Worm (Caenorhabditis elegans) whole organism, L4 larva: ENCODE measurements around the gene spig-1.

ENCODE experiments used
- Y105C5A.15 ChIP-seq: fragments of 200-800 bp; sonication (Bioruptor generic); IDR thresholded peaks from 2 replicates; pipeline ENCODE4 v1.3.6; 2022; ENCODE audit warnings: missing genetic modification characterization, missing compliant biosample characterization
- attf-4 ChIP-seq: sonication (generic microtip); optimal IDR thresholded peaks from 3 replicates; lab custom pipeline; 2017; ENCODE audit warnings: missing biosample characterization, missing genetic modification characterization
- ceh-20 ChIP-seq: fragments of 200-800 bp; sonication (Bioruptor generic); IDR thresholded peaks from 2 replicates; pipeline ENCODE4 v1.3.6; 2022; ENCODE audit warnings: missing genetic modification reagents, missing genetic modification characterization, missing compliant biosample characterization
- ceh-44 ChIP-seq: fragments of 200-800 bp; sonication (Bioruptor generic); IDR thresholded peaks from 2 replicates; pipeline ENCODE4 v1.3.6; 2022; ENCODE audit warnings: missing genetic modification reagents, missing genetic modification characterization, missing compliant biosample characterization
- daf-16 ChIP-seq, 3 experiments: sonication (generic microtip); optimal IDR thresholded peaks; 2 replicates each; lab custom pipeline; 2016 to 2017; ENCODE audit warnings: missing genetic modification characterization in 3 of 3, missing genetic modification reagents in 3 of 3, mild to moderate bottlenecking in 2 of 3, missing compliant biosample characterization in 2 of 3, missing biosample characterization in 1 of 3, moderate library complexity in 1 of 3
- duxl-1 ChIP-seq: sonication (generic microtip); optimal IDR thresholded peaks from 2 replicates; lab custom pipeline; 2016; ENCODE audit warnings: mild to moderate bottlenecking, missing genetic modification characterization, moderate library complexity, missing compliant biosample characterization; ENCODE audit not compliant: poor library complexity
- dve-1 ChIP-seq: sonication (generic microtip); optimal IDR thresholded peaks from 2 replicates; lab custom pipeline; 2017; ENCODE audit warnings: antibody characterized with exemption, mild to moderate bottlenecking, missing genetic modification characterization, missing compliant biosample characterization; ENCODE audit not compliant: insufficient read depth
- gei-8 ChIP-seq: fragments of 200-800 bp; sonication (Bioruptor generic); optimal IDR thresholded peaks from 2 replicates; lab custom pipeline; 2018; ENCODE audit warnings: mild to moderate bottlenecking, missing genetic modification characterization, missing compliant biosample characterization
- hlh-11 ChIP-seq: fragments of 200-800 bp; sonication (Bioruptor generic); optimal IDR thresholded peaks from 2 replicates; lab custom pipeline; 2018; ENCODE audit warnings: mild to moderate bottlenecking, missing genetic modification characterization, missing compliant biosample characterization
- lin-29 ChIP-seq: fragments of 200-800 bp; sonication (Bioruptor generic); IDR thresholded peaks from 2 replicates; pipeline ENCODE4 v1.3.6; 2022; ENCODE audit warnings: missing genetic modification reagents, missing genetic modification characterization, missing compliant biosample characterization
- madf-5 ChIP-seq, 2 experiments: fragments of 200-800 bp; sonication (Bioruptor generic); IDR thresholded peaks; 2 replicates each; pipeline ENCODE4 v1.3.6; 2022; ENCODE audit warnings: missing compliant biosample characterization in 2 of 2, missing genetic modification characterization in 2 of 2
- mxl-2 ChIP-seq: fragments of 200-800 bp; sonication (Bioruptor generic); conservative IDR thresholded peaks from 2 replicates; pipeline ENCODE4 v1.3.6; 2022; ENCODE audit warnings: missing genetic modification reagents, missing genetic modification characterization, missing compliant biosample characterization
- nhr-28 ChIP-seq: fragments of 150-350 bp; optimal IDR thresholded peaks from 2 replicates; lab custom pipeline; 2014; ENCODE audit warnings: missing biosample characterization, missing genetic modification characterization
- nhr-77 ChIP-seq: fragments of 150-350 bp; optimal IDR thresholded peaks from 2 replicates; lab custom pipeline; 2014; ENCODE audit warnings: missing biosample characterization, missing genetic modification characterization
- pha-4 ChIP-seq, 2 experiments: fragments of 150-350 bp in 1 of 2; fragments of 200-800 bp in 1 of 2; sonication (Bioruptor generic) in 1 of 2; IDR thresholded peaks in 1 of 2; optimal IDR thresholded peaks in 1 of 2; 2 replicates each; pipeline versions ENCODE4 v1.3.6 to Lab custom; 2014 to 2022; ENCODE audit warnings: missing genetic modification characterization in 2 of 2, missing genetic modification reagents in 2 of 2, missing biosample characterization in 1 of 2, missing compliant biosample characterization in 1 of 2
- php-3 ChIP-seq: fragments of 200-800 bp; sonication (Bioruptor generic); IDR thresholded peaks from 2 replicates; pipeline ENCODE4 v1.3.6; 2022; ENCODE audit warnings: missing genetic modification reagents, missing genetic modification characterization, missing compliant biosample characterization
- rbr-2 ChIP-seq: sonication (generic microtip); optimal IDR thresholded peaks from 2 replicates; lab custom pipeline; 2016; ENCODE audit warnings: missing genotype, missing genetic modification characterization, missing compliant biosample characterization
- saeg-2 ChIP-seq: fragments of 200-800 bp; sonication (Bioruptor generic); IDR thresholded peaks from 2 replicates; pipeline ENCODE4 v1.3.6; 2022; ENCODE audit warnings: missing genetic modification reagents, missing genetic modification characterization, missing compliant biosample characterization
- snpc-4 ChIP-seq: fragments of 150-350 bp; optimal IDR thresholded peaks from 2 replicates; lab custom pipeline; 2014; ENCODE audit warnings: missing biosample characterization, missing genetic modification characterization
- unc-62 ChIP-seq, 3 experiments: fragments of 150-350 bp in 1 of 3; sonication (generic microtip); optimal IDR thresholded peaks in 2 of 3; peaks in 1 of 3; 1 replicate in 1 of 3; 2 replicates in 2 of 3; lab custom pipeline; 2014 to 2017; ENCODE audit warnings: missing biosample characterization in 3 of 3, missing genetic modification characterization in 3 of 3, missing genetic modification reagents in 3 of 3, missing genotype in 1 of 3
- vab-7 ChIP-seq: fragments of 200-800 bp; sonication (Bioruptor generic); IDR thresholded peaks from 2 replicates; pipeline ENCODE4 v1.3.6; 2022; ENCODE audit warnings: missing genetic modification reagents, missing genetic modification characterization, missing compliant biosample characterization
- ztf-7 ChIP-seq: fragments of 150-350 bp; optimal IDR thresholded peaks from 2 replicates; lab custom pipeline; 2014; ENCODE audit warnings: missing biosample characterization, missing genetic modification characterization

spig-1 gene

DNA sequence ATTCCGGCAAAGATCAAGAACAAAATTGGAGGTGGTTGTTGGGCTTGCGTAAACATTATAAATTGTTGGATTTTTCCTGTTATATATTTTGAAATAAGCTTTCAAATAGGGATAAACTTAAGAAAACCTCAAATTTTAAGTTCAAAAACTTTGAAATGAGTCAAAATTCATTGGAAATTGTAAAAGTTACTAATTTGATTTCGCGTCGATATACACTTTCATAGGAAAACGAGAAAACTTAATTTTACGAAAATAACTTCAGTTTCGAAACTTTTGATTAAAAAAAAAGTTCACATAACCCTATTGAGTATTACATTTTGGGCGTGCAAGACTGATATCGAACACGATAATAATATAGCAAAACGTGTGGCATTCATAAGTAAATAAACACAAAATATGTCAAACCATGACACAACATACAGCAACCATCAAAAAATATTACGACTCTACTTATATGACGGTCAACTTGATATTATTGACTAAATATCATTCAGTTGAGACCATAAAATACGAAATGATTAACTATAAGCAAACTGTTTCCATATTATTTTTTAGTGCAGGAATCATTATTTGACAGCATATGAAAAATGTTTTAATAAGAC lies 44.7 kb downstream of the spig-1 start:
- TF ChIP-seq gei-8 (no peak), rbr-2 (tag; lab: Kevin White, UChicago) (no peak), mxl-2 (GFP tag; lab: Robert Waterston, UW) (no peak), daf-16 (GFP tag; optimal IDR thresholded peaks at IDR 0.05; lab: Kevin White, UChicago) (no peak), daf-16 (tag; optimal IDR thresholded peaks at IDR 0.05; lab: Kevin White, UChicago) (peak; percentile 88), ztf-7 (tag; lab: Kevin White, UChicago) (no peak), nhr-77 (tag; lab: Kevin White, UChicago) (no peak), snpc-4 (tag; lab: Kevin White, UChicago) (no peak), hlh-11 (no peak), ceh-44 (no peak), madf-5 (GFP tag; IDR thresholded peaks at IDR 0.05; lab: Robert Waterston, UW) (no peak), dve-1 (tag; lab: Kevin White, UChicago) (peak; percentile 24), pha-4 (GFP tag; IDR thresholded peaks at IDR 0.05; lab: Robert Waterston, UW) (no peak), pha-4 (tag; optimal IDR thresholded peaks at IDR 0.05; lab: Kevin White, UChicago) (peak; percentile 3), duxl-1 (tag; lab: Kevin White, UChicago) (no peak), attf-4 (no peak), nhr-28 (tag; lab: Kevin White, UChicago) (peak; percentile 64), vab-7 (no peak), Y105C5A.15 (GFP tag; lab: Robert Waterston, UW) (no peak), ceh-20 (no peak), lin-29 (GFP tag; lab: Robert Waterston, UW) (no peak), php-3 (GFP tag; lab: Robert Waterston, UW) (0 out of 2 replicates have a peak, but pooled peaks have one; percentile 21)

DNA sequence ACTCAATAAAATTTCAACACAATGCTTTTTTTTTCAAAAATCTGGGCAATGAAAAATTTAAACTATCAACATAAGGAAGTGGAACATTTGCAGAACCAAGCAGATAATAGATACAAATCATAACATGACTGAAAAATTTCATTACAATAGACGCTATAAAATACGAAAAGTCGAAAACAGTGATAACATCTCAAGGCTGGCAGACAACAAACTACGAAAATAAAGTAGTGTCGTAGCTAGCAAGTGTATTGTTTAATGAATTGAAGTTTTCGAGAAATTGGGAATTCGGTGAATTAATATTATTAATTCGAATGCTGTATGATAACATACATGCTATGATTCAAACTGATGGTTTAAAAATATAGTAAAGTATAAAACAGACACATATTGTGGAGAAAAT lies 45.3 kb downstream of the spig-1 start:
- TF ChIP-seq saeg-2 (GFP tag; lab: Robert Waterston, UW) (no peak), nhr-28 (tag; lab: Kevin White, UChicago) (peak; percentile 92), unc-62 (GFP tag; optimal IDR thresholded peaks at IDR 0.05 in 1 of 2; lab: Kevin White, UChicago) (peak in 1 of 2 experiments; percentile 39), unc-62 (tag; optimal IDR thresholded peaks at IDR 0.05; lab: Kevin White, UChicago) (no peak)
